Fruit fly (Drosophila melanogaster) whole organism, pupa: Measurements from ENCODE around the gene CG13062.

Source experiments
- CG10348 ChIP-seq: fragments of 200-800 bp; sonication (Bioruptor generic); IDR thresholded peaks from 2 replicates; pipeline ENCODE4 v1.3.6; 2022; ENCODE audit warnings: missing biosample characterization, missing genetic modification characterization
- CG12605 ChIP-seq: fragments of 200-800 bp; sonication (Bioruptor generic); IDR thresholded peaks from 2 replicates; pipeline ENCODE4 v1.3.6; 2022; ENCODE audit warnings: missing biosample characterization, missing genetic modification characterization
- CG13204 ChIP-seq: fragments of 200-800 bp; sonication (Bioruptor generic); optimal IDR thresholded peaks from 2 replicates; lab custom pipeline; 2018; ENCODE audit warnings: missing biosample characterization, mild to moderate bottlenecking, missing genetic modification characterization, moderate library complexity
- CG14655 ChIP-seq: fragments of 200-800 bp; sonication (Bioruptor generic); optimal IDR thresholded peaks from 3 replicates; lab custom pipeline; 2017; ENCODE audit warnings: mild to moderate bottlenecking, missing biosample characterization, missing genetic modification reagents, missing genetic modification characterization
- CG15710 ChIP-seq: fragments of 200-800 bp; sonication (Bioruptor generic); optimal IDR thresholded peaks from 2 replicates; lab custom pipeline; 2018; ENCODE audit warnings: missing biosample characterization, mild to moderate bottlenecking, missing genetic modification characterization, moderate library complexity
- CG17806 ChIP-seq: fragments of 200-800 bp; sonication (Bioruptor generic); optimal IDR thresholded peaks from 2 replicates; lab custom pipeline; 2018; ENCODE audit warnings: missing biosample characterization, mild to moderate bottlenecking, missing genetic modification characterization, moderate library complexity
- CG32121 ChIP-seq: fragments of 200-800 bp; sonication (Bioruptor generic); IDR thresholded peaks from 2 replicates; pipeline ENCODE4 v1.3.6; 2022; ENCODE audit warnings: missing biosample characterization, missing genetic modification characterization
- CG34367 ChIP-seq: fragments of 200-800 bp; sonication (Bioruptor generic); optimal IDR thresholded peaks from 2 replicates; lab custom pipeline; 2018; ENCODE audit warnings: missing biosample characterization, mild to moderate bottlenecking, missing genetic modification characterization
- CG4496 ChIP-seq: fragments of 200-800 bp; sonication (Bioruptor generic); IDR thresholded peaks from 3 replicates; pipeline ENCODE4 v1.3.6; 2022; ENCODE audit warnings: missing biosample characterization, missing genetic modification characterization
- CG8159 ChIP-seq: fragments of 200-800 bp; sonication (Bioruptor generic); optimal IDR thresholded peaks from 3 replicates; lab custom pipeline; 2018; ENCODE audit warnings: missing biosample characterization, mild to moderate bottlenecking, missing genetic modification characterization, moderate library complexity
- CG8301 ChIP-seq: fragments of 200-800 bp; sonication (Bioruptor generic); optimal IDR thresholded peaks from 2 replicates; lab custom pipeline; 2018; ENCODE audit warnings: missing biosample characterization, mild to moderate bottlenecking, missing genetic modification characterization
- CG9948 ChIP-seq: fragments of 200-800 bp; sonication (Bioruptor generic); optimal IDR thresholded peaks from 2 replicates; lab custom pipeline; 2018; ENCODE audit warnings: missing biosample characterization, mild to moderate bottlenecking, missing genetic modification characterization, moderate library complexity
- D1 ChIP-seq: fragments of 200-800 bp; sonication (Bioruptor generic); optimal IDR thresholded peaks from 2 replicates; lab custom pipeline; 2018; ENCODE audit warnings: missing biosample characterization, mild to moderate bottlenecking, missing genetic modification characterization, moderate library complexity
- EcR ChIP-seq: fragments of 200-800 bp; sonication (Bioruptor generic); optimal IDR thresholded peaks from 3 replicates; lab custom pipeline; 2019; ENCODE audit warnings: missing biosample characterization, missing genetic modification characterization, mild to moderate bottlenecking, moderate library complexity, missing genetic modification reagents
- Ets98B ChIP-seq: fragments of 200-800 bp; sonication (Bioruptor generic); IDR thresholded peaks from 2 replicates; pipeline ENCODE4 v1.3.6; 2022; ENCODE audit warnings: missing biosample characterization, missing genetic modification characterization
- Pif1A ChIP-seq: fragments of 200-800 bp; sonication (Bioruptor generic); optimal IDR thresholded peaks from 3 replicates; lab custom pipeline; 2016; ENCODE audit warnings: missing biosample characterization, missing genetic modification characterization
- Pif1B ChIP-seq: fragments of 200-800 bp; sonication (Bioruptor generic); optimal IDR thresholded peaks from 3 replicates; lab custom pipeline; 2016; ENCODE audit warnings: missing biosample characterization, missing genetic modification characterization
- Snoo ChIP-seq: fragments of 200-800 bp; sonication (Bioruptor generic); optimal IDR thresholded peaks from 3 replicates; lab custom pipeline; 2017; ENCODE audit warnings: missing biosample characterization, mild to moderate bottlenecking, missing genetic modification characterization, inconsistent platforms
- fd96Ca ChIP-seq: fragments of 200-800 bp; sonication (Bioruptor generic); IDR thresholded peaks from 3 replicates; pipeline ENCODE4 v1.3.6; 2022; ENCODE audit warnings: missing biosample characterization, missing genetic modification characterization
- gl ChIP-seq: fragments of 200-800 bp; sonication (Bioruptor generic); optimal IDR thresholded peaks from 2 replicates; lab custom pipeline; 2018; ENCODE audit warnings: missing biosample characterization, mild to moderate bottlenecking, missing genetic modification characterization
- rn ChIP-seq: fragments of 200-800 bp; sonication (Bioruptor generic); IDR thresholded peaks from 2 replicates; pipeline ENCODE4 v1.3.6; 2022; ENCODE audit warnings: missing biosample characterization, missing genetic modification characterization

CG13062 gene

DNA sequence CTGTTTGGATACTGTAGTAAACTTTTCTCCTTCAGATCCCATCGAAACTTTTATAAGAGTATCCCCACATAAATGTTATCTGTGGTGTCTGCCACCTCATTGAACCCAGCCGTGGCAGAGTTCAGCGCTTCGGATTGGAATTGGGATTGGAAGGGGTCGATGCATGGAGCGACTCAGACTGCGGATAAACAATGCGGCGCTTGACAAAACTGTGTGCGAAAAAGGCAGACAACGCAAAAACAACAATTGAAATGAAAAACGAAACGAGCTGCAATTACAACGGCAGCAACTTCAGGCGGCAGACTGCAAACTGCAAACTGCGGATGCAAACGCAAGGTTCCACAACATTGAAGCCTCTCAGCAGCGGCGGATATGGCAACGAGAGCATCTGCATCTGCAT, at the start of gene CG13062:
TSS of gene CG13062 (plus strand) at position 301 of the 400 bp plus-strand sequence.
- TF ChIP-seq Snoo (tag; lab: Kevin White, UChicago) (no peak), CG15710 (tag; lab: Kevin White, UChicago) (no peak), D1 (tag; lab: Kevin White, UChicago) (no peak), CG17806 (tag; lab: Kevin White, UChicago) (no peak), CG32121 (GFP tag; lab: Robert Waterston, UW) (0 out of 2 replicates have a peak, but pooled peaks have one; percentile 21), CG12605 (no peak), Pif1A (GFP tag; lab: Kevin White, UChicago) (no peak), CG9948 (tag; lab: Kevin White, UChicago) (no peak)

DNA sequence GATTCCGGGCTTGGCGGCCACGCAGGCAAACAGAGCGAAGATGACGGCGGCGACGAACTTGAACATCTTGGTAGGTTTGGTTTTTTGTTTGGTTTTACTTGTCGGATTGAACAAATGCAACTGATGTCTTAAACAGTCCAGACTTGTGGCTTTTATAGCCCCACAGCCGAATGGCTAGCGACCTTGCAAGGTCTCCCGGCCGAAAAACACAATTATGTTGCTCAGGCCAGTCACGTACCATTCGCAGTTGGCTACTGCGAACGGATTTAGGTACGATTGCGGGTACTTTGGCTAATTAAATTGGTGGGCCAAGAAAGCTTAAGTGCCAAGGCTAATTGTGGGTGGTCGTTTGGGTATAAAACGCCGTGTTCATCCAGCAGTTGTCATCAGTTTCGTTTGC, 49.1 kb upstream of the CG13062 start, which contains the start of the genes CG13051 and CG13069:
TSS of gene CG13051 (minus strand) at position 101 of the 400 bp plus-strand sequence.
TSS of gene CG13069 (plus strand) at position 386 of the 400 bp plus-strand sequence.
- TF ChIP-seq CG34367 (tag; lab: Kevin White, UChicago) (no peak), CG32121 (GFP tag; lab: Robert Waterston, UW) (no peak), Ets98B (GFP tag; lab: Robert Waterston, UW) (no peak), CG8159 (tag; lab: Kevin White, UChicago) (no peak), CG12605 (no peak)

DNA sequence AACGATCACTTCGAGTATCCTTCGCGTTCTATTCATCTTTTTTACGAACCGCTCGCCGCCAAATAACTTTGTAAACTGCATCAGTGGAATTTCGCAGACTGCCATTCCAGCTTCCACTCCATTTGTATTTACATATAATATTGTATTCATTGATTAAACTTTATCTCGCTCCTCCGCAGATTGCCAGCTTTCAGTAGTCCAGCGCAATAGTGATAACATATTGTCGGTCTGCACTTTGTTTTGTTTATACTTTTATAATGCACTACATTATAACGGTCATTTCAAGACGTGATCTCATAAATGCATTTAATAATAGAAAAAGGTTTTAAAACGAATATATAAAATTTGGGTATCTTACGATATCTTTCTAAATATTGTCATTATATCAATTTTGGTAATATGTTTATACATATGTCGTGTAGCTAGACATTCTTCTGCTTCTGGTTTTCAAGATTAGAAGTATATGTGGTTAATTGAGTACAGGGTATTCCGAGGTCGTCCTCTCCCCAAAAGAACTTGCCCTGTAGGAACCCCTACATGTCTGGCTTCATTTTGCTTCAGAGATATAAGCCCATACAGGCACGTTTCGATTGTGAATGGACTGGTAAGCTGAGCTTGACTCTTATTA, 45.9 kb upstream of the CG13062 start, which contains the start of gene CG4950:
TSS of gene CG4950 (minus strand) at position 51 of the 628 bp plus-strand sequence.
- TF ChIP-seq CG4496 (GFP tag; lab: Robert Waterston, UW): no peak; the same call in 2 of the 3 replicates
- TF ChIP-seq CG9948 (tag; lab: Kevin White, UChicago): peak; percentile 53
- peak; percentile 10 for TF ChIP-seq Pif1B (GFP tag; lab: Kevin White, UChicago)
- TF ChIP-seq Pif1A (GFP tag; lab: Kevin White, UChicago): peak; percentile 22
- TF ChIP-seq CG15710 (tag; lab: Kevin White, UChicago): peak; percentile 73
- TF ChIP-seq CG34367 (tag; lab: Kevin White, UChicago): peak; percentile 45
- TF ChIP-seq CG8301 (tag; lab: Kevin White, UChicago): peak; percentile 45
- TF ChIP-seq CG10348 (GFP tag; lab: Robert Waterston, UW): no peak
- peak; percentile 75 for TF ChIP-seq CG8159 (tag; lab: Kevin White, UChicago)
- TF ChIP-seq CG32121 (GFP tag; lab: Robert Waterston, UW): no peak
- peak; percentile 12 for TF ChIP-seq gl
- peak; percentile 65 for TF ChIP-seq CG14655 (GFP tag; lab: Kevin White, UChicago)
- peak; percentile 57 for TF ChIP-seq CG17806 (tag; lab: Kevin White, UChicago)

DNA sequence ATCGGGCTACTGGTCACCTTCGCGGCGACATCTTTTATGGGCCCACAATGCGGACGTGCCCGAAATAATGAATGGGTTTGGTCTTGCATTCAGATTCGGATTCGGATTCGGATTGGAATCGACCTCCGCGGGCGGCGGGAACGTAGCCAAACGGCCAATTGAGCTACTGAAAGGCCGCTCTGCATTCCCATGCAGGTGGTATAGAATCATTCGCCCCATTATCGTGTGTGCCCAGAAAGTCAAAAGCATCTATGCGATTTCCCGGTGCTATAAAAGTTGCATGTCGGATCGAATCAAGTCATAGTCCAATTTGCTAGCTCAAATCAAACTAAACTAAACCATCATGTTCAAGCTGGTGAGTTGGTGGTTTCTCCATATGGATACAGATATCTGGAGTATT, 45.0 kb upstream of the CG13062 start, which contains the start of gene CG13068:
TSS of gene CG13068 (plus strand) at position 301 of the 400 bp plus-strand sequence.
- TF ChIP-seq Pif1A (GFP tag; lab: Kevin White, UChicago) (no peak), Snoo (tag; lab: Kevin White, UChicago) (no peak), CG14655 (GFP tag; lab: Kevin White, UChicago) (no peak), fd96Ca (GFP tag; lab: Robert Waterston, UW) (no peak), CG10348 (GFP tag; lab: Robert Waterston, UW) (no peak), Pif1B (GFP tag; lab: Kevin White, UChicago) (no peak), D1 (tag; lab: Kevin White, UChicago) (no peak), CG32121 (GFP tag; lab: Robert Waterston, UW) (no peak), EcR (GFP tag; lab: Kevin White, UChicago) (no peak), CG9948 (tag; lab: Kevin White, UChicago) (no peak), CG13204 (GFP tag; lab: Kevin White, UChicago) (no peak), CG15710 (tag; lab: Kevin White, UChicago) (no peak), CG17806 (tag; lab: Kevin White, UChicago) (no peak), gl (no peak), CG8301 (tag; lab: Kevin White, UChicago) (no peak), rn (no peak), CG12605 (no peak), CG8159 (tag; lab: Kevin White, UChicago) (no peak)

DNA sequence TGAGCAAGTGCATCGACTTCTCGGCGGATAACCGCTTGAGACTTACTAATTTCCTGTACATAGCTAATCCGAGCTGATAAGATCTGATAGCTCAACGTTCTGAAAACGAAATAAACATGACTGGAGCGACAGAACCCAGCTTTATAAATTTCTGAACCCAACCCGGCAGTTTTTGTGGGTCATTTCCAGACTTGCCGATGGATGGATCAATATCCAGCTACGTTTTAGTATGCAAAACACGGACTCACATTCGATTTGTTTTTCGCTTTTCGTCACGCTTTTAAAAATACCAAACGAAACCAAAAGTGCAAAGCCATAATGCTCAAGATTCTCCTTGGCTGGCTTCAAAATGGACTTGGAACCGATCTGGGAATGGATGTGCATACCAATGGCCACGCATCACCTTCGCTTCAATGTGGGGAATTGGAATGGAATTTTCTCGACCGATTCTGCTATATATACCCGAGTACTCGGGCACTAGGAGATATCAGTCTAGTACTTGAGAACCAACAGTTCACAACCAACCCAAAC, 43.2 kb upstream of the CG13062 start, which contains the start of the genes CG34248 and CG13067:
TSS of gene CG34248 (minus strand) at position 101 of the 531 bp plus-strand sequence.
TSS of gene CG13067 (plus strand) at position 481 of the 531 bp plus-strand sequence.
- TF ChIP-seq CG13204 (GFP tag; lab: Kevin White, UChicago): no peak
- TF ChIP-seq CG14655 (GFP tag; lab: Kevin White, UChicago): no peak
- no peak for TF ChIP-seq CG12605
- TF ChIP-seq CG4496 (GFP tag; lab: Robert Waterston, UW): no peak
- no peak for TF ChIP-seq CG9948 (tag; lab: Kevin White, UChicago)
- TF ChIP-seq CG8159 (tag; lab: Kevin White, UChicago): no peak
- no peak for TF ChIP-seq CG34367 (tag; lab: Kevin White, UChicago)
- TF ChIP-seq Pif1A (GFP tag; lab: Kevin White, UChicago): no peak
- TF ChIP-seq CG8301 (tag; lab: Kevin White, UChicago): no peak
- no peak for TF ChIP-seq CG10348 (GFP tag; lab: Robert Waterston, UW)
- no peak for TF ChIP-seq EcR (GFP tag; lab: Kevin White, UChicago)
- TF ChIP-seq D1 (tag; lab: Kevin White, UChicago): no peak
- TF ChIP-seq rn: no peak
- no peak for TF ChIP-seq fd96Ca (GFP tag; lab: Robert Waterston, UW)
- TF ChIP-seq CG15710 (tag; lab: Kevin White, UChicago): no peak
- TF ChIP-seq CG17806 (tag; lab: Kevin White, UChicago): no peak
- no peak for TF ChIP-seq Pif1B (GFP tag; lab: Kevin White, UChicago)
- TF ChIP-seq gl: no peak
- no peak for TF ChIP-seq Snoo (tag; lab: Kevin White, UChicago)
- no peak for TF ChIP-seq Ets98B (GFP tag; lab: Robert Waterston, UW)
